Worm (Caenorhabditis elegans) whole organism, late embryonic: ENCODE data around the gene set-8.

Experiments used
- ceh-48 ChIP-seq: sonication (generic microtip); optimal IDR thresholded peaks from 2 replicates; lab custom pipeline; 2016; ENCODE audit warnings: missing genetic modification characterization, inconsistent platforms, missing compliant biosample characterization
- elt-2 ChIP-seq: sonication (generic microtip); optimal IDR thresholded peaks from 2 replicates; lab custom pipeline; 2016; ENCODE audit warnings: missing genetic modification reagents, missing genetic modification characterization, missing compliant biosample characterization
- fkh-10 ChIP-seq: fragments of 150-350 bp; optimal IDR thresholded peaks from 2 replicates; lab custom pipeline; 2014; ENCODE audit warnings: missing biosample characterization, missing genetic modification reagents, missing genetic modification characterization
- sdc-2 ChIP-seq: sonication (generic microtip); optimal IDR thresholded peaks from 2 replicates; lab custom pipeline; 2016; ENCODE audit warnings: missing genotype, missing genetic modification characterization, missing compliant biosample characterization

DNA sequence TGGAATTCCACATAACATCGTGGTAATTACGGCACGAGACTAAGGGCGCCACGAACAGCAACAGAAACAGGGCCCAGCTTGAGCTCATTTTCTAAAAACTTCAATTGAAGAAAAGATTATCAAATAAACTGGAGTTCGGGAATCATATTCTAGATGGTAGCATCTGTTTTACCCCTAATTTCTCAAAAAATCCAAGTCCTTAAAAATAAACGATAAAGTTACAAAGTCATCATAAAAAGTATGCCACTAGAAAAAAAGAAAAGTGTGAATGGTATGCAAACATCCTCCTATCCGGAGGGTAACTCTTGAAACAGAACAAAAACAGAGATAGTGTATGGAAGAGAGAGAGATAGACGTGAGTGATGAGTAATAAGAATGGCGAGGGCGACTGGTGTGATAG lies 30.8 kb downstream of the set-8 start, which contains the start of gene efn-3:
- TF ChIP-seq sdc-2 (no peak), ceh-48 (no peak), elt-2 (no peak), fkh-10 (no peak)
